Fruit fly (Drosophila melanogaster) whole organism, embryonic: ENCODE results near the gene CG15337.

Experiments used
- ATbp ChIP-seq: fragments of 200-800 bp; sonication (Bioruptor generic); optimal IDR thresholded peaks from 2 replicates; lab custom pipeline; 2017; ENCODE audit warnings: missing biosample characterization, mild to moderate bottlenecking, missing genetic modification characterization, missing genetic modification reagents
- Atf6 ChIP-seq: fragments of 200-800 bp; sonication (Bioruptor generic); IDR thresholded peaks from 2 replicates; pipeline ENCODE4 v1.3.6; 2022; ENCODE audit warnings: missing biosample characterization, missing genetic modification characterization
- Blimp-1 ChIP-seq: fragments of 200-800 bp; sonication (Bioruptor generic); optimal IDR thresholded peaks from 3 replicates; lab custom pipeline; 2018; ENCODE audit warnings: missing biosample characterization, missing genetic modification characterization, mild to moderate bottlenecking, moderate library complexity, missing genetic modification reagents
- CG1024 ChIP-seq: fragments of 200-800 bp; sonication (Bioruptor generic); IDR thresholded peaks from 2 replicates; pipeline ENCODE4 v1.3.6; 2022; ENCODE audit warnings: missing biosample characterization, missing genetic modification characterization
- CG10267 ChIP-seq: fragments of 200-800 bp; sonication (Bioruptor generic); optimal IDR thresholded peaks from 2 replicates; lab custom pipeline; 2018; ENCODE audit warnings: missing biosample characterization, mild to moderate bottlenecking, missing genetic modification characterization, moderate library complexity
- CG11398 ChIP-seq: fragments of 200-800 bp; sonication (Bioruptor generic); optimal IDR thresholded peaks from 2 replicates; lab custom pipeline; 2016; ENCODE audit warnings: missing biosample characterization, missing genetic modification characterization
- CG11695 ChIP-seq: fragments of 200-800 bp; sonication (Bioruptor generic); IDR thresholded peaks from 3 replicates; pipeline ENCODE4 v1.3.6; 2022; ENCODE audit warnings: missing biosample characterization, missing genetic modification characterization
- CG12071 ChIP-seq: fragments of 200-800 bp; sonication (Bioruptor generic); optimal IDR thresholded peaks from 3 replicates; lab custom pipeline; 2018; ENCODE audit warnings: missing biosample characterization, mild to moderate bottlenecking, missing genetic modification characterization
- CG12299 ChIP-seq: fragments of 200-800 bp; sonication (Bioruptor generic); optimal IDR thresholded peaks from 2 replicates; lab custom pipeline; 2018; ENCODE audit warnings: missing biosample characterization, mild to moderate bottlenecking, missing genetic modification characterization
- CG12659 ChIP-seq: fragments of 200-800 bp; sonication (Bioruptor generic); optimal IDR thresholded peaks from 3 replicates; lab custom pipeline; 2017; ENCODE audit warnings: mild to moderate bottlenecking, missing biosample characterization, missing genetic modification reagents, missing genetic modification characterization
- CG13424 ChIP-seq: fragments of 200-800 bp; sonication (Bioruptor generic); optimal IDR thresholded peaks from 2 replicates; lab custom pipeline; 2019; ENCODE audit warnings: missing biosample characterization, mild to moderate bottlenecking, missing genetic modification characterization, moderate library complexity
- CG15514 ChIP-seq: fragments of 200-800 bp; sonication (Bioruptor generic); optimal IDR thresholded peaks from 3 replicates; lab custom pipeline; 2017; ENCODE audit warnings: missing biosample characterization, missing genetic modification characterization, mild to moderate bottlenecking, moderate library complexity, missing genetic modification reagents
- CG2712 ChIP-seq: fragments of 200-800 bp; optimal IDR thresholded peaks from 3 replicates; lab custom pipeline; 2019; ENCODE audit warnings: missing biosample characterization, mild to moderate bottlenecking, missing genetic modification characterization, moderate library complexity
- CG4424 ChIP-seq: fragments of 200-800 bp; sonication (Bioruptor generic); optimal IDR thresholded peaks from 3 replicates; lab custom pipeline; 2016; ENCODE audit warnings: missing biosample characterization, missing genetic modification characterization
- CG4707 ChIP-seq: fragments of 200-800 bp; sonication (Bioruptor generic); optimal IDR thresholded peaks from 2 replicates; lab custom pipeline; 2018; ENCODE audit warnings: missing biosample characterization, mild to moderate bottlenecking, missing genetic modification characterization, moderate library complexity
- CG7556 ChIP-seq: fragments of 200-800 bp; sonication (Bioruptor generic); optimal IDR thresholded peaks from 2 replicates; lab custom pipeline; 2017; ENCODE audit warnings: missing biosample characterization, mild to moderate bottlenecking, missing genetic modification characterization
- CG7839 ChIP-seq: fragments of 200-800 bp; sonication (Bioruptor generic); optimal IDR thresholded peaks from 3 replicates; lab custom pipeline; 2018; ENCODE audit warnings: missing biosample characterization, mild to moderate bottlenecking, missing genetic modification characterization, moderate library complexity
- CG8388 ChIP-seq: fragments of 200-800 bp; sonication (Bioruptor generic); optimal IDR thresholded peaks from 2 replicates; lab custom pipeline; 2019; ENCODE audit warnings: missing biosample characterization, mild to moderate bottlenecking, missing genetic modification characterization, moderate library complexity
- CG8924 ChIP-seq: fragments of 200-800 bp; optimal IDR thresholded peaks from 3 replicates; lab custom pipeline; 2019; ENCODE audit warnings: missing biosample characterization, mild to moderate bottlenecking, missing genetic modification characterization, moderate library complexity
- CG9817 ChIP-seq: fragments of 200-800 bp; sonication (Bioruptor generic); optimal IDR thresholded peaks from 2 replicates; lab custom pipeline; 2018; ENCODE audit warnings: missing biosample characterization, mild to moderate bottlenecking, missing genetic modification characterization, moderate library complexity
- E2f1 ChIP-seq: fragments of 200-800 bp; sonication (Bioruptor generic); IDR thresholded peaks from 2 replicates; pipeline ENCODE4 v1.3.6; 2022; ENCODE audit warnings: missing biosample characterization, missing genetic modification characterization
- Hmr ChIP-seq: fragments of 200-800 bp; sonication (Bioruptor generic); optimal IDR thresholded peaks from 3 replicates; lab custom pipeline; 2017; ENCODE audit warnings: mild to moderate bottlenecking, missing biosample characterization, missing genetic modification reagents, missing genetic modification characterization
- Hr3 ChIP-seq: fragments of 200-800 bp; sonication (Bioruptor generic); optimal IDR thresholded peaks from 3 replicates; lab custom pipeline; 2016; ENCODE audit warnings: missing biosample characterization, missing genetic modification characterization
- Ptx1 ChIP-seq: fragments of 200-800 bp; sonication (Bioruptor generic); IDR thresholded peaks from 2 replicates; pipeline ENCODE4 v1.3.6; 2022; ENCODE audit warnings: missing biosample characterization, missing genetic modification characterization
- Sox102F ChIP-seq: fragments of 200-800 bp; sonication (Bioruptor generic); optimal IDR thresholded peaks from 2 replicates; lab custom pipeline; 2018; ENCODE audit warnings: missing biosample characterization, mild to moderate bottlenecking, missing genetic modification characterization, moderate library complexity
- ac ChIP-seq: fragments of 200-800 bp; sonication (Bioruptor generic); optimal IDR thresholded peaks from 3 replicates; lab custom pipeline; 2017; ENCODE audit warnings: missing biosample characterization, mild to moderate bottlenecking, missing genetic modification characterization
- bsh ChIP-seq, 2 experiments: fragments of 200-800 bp; sonication (Bioruptor generic); optimal IDR thresholded peaks; 2 replicates each; lab custom pipeline; 2017 to 2018; ENCODE audit warnings: mild to moderate bottlenecking in 2 of 2, missing biosample characterization in 2 of 2, missing genetic modification characterization in 2 of 2, moderate library complexity in 1 of 2
- cad ChIP-seq: fragments of >200 bp; optimal IDR thresholded peaks from 2 replicates; lab custom pipeline; 2017; ENCODE audit warnings: missing biosample characterization, missing genetic modification characterization
- dmrt99B ChIP-seq: fragments of 200-800 bp; sonication (Bioruptor generic); optimal IDR thresholded peaks from 2 replicates; lab custom pipeline; 2018; ENCODE audit warnings: missing biosample characterization, mild to moderate bottlenecking, missing genetic modification characterization, moderate library complexity
- ftz-f1 ChIP-seq: fragments of 200-800 bp; sonication (Bioruptor generic); optimal IDR thresholded peaks from 2 replicates; lab custom pipeline; 2016; ENCODE audit warnings: missing biosample characterization, missing genetic modification characterization
- grau ChIP-seq: fragments of 200-800 bp; optimal IDR thresholded peaks from 3 replicates; lab custom pipeline; 2019; ENCODE audit warnings: missing biosample characterization, mild to moderate bottlenecking, missing genetic modification characterization, moderate library complexity
- kay ChIP-seq: fragments of 200-800 bp; sonication (Bioruptor generic); optimal IDR thresholded peaks from 2 replicates; lab custom pipeline; 2016; ENCODE audit warnings: missing biosample characterization, missing genetic modification characterization
- lab ChIP-seq: fragments of 200-800 bp; sonication (Bioruptor generic); optimal IDR thresholded peaks from 3 replicates; lab custom pipeline; 2017; ENCODE audit warnings: missing biosample characterization, missing genetic modification characterization, mild to moderate bottlenecking, moderate library complexity, missing genetic modification reagents
- mirr ChIP-seq: fragments of 200-800 bp; sonication (Bioruptor generic); optimal IDR thresholded peaks from 3 replicates; lab custom pipeline; 2018; ENCODE audit warnings: missing biosample characterization, mild to moderate bottlenecking, missing genetic modification characterization
- nmo ChIP-seq: fragments of 200-800 bp; sonication (Bioruptor generic); optimal IDR thresholded peaks from 2 replicates; lab custom pipeline; 2018; ENCODE audit warnings: missing biosample characterization, mild to moderate bottlenecking, missing genetic modification characterization, moderate library complexity
- onecut ChIP-seq: fragments of 200-800 bp; sonication (Bioruptor generic); IDR thresholded peaks from 2 replicates; pipeline ENCODE4 v1.3.6; 2022; ENCODE audit warnings: missing biosample characterization, missing genetic modification characterization
- peb ChIP-seq: fragments of 200-800 bp; sonication (Bioruptor generic); IDR thresholded peaks from 2 replicates; pipeline ENCODE4 v1.3.6; 2022; ENCODE audit warnings: missing biosample characterization, missing genetic modification characterization
- prd ChIP-seq, 3 experiments: fragments of >200 bp in 2 of 3; fragments of 200-800 bp in 1 of 3; sonication (Bioruptor generic) in 1 of 3; optimal IDR thresholded peaks in 2 of 3; IDR thresholded peaks in 1 of 3; 2 replicates in 2 of 3; 3 replicates in 1 of 3; pipeline versions ENCODE4 v1.3.6 to Lab custom; 2017 to 2022; ENCODE audit warnings: missing biosample characterization in 1 of 3, missing genetic modification characterization in 1 of 3
- seq ChIP-seq: fragments of 200-800 bp; sonication (Bioruptor generic); IDR thresholded peaks from 2 replicates; pipeline ENCODE4 v1.3.6; 2022; ENCODE audit warnings: missing biosample characterization, missing genetic modification characterization
- sisA ChIP-seq: fragments of 200-800 bp; sonication (Bioruptor generic); IDR thresholded peaks from 2 replicates; pipeline ENCODE4 v1.3.6; 2022; ENCODE audit warnings: missing biosample characterization, missing genetic modification characterization
- sob ChIP-seq: fragments of 200-800 bp; sonication (Bioruptor generic); IDR thresholded peaks from 2 replicates; pipeline ENCODE4 v1.3.6; 2022; ENCODE audit warnings: missing biosample characterization, missing genetic modification characterization
- stc ChIP-seq: fragments of 200-800 bp; sonication (Bioruptor generic); IDR thresholded peaks from 2 replicates; pipeline ENCODE4 v1.3.6; 2022; ENCODE audit warnings: missing biosample characterization, missing genetic modification characterization
- tap ChIP-seq: fragments of 200-800 bp; optimal IDR thresholded peaks from 3 replicates; lab custom pipeline; 2019; ENCODE audit warnings: missing biosample characterization, mild to moderate bottlenecking, missing genetic modification characterization, moderate library complexity
- tio ChIP-seq: fragments of 200-800 bp; sonication (Bioruptor generic); optimal IDR thresholded peaks from 2 replicates; lab custom pipeline; 2017; ENCODE audit warnings: missing biosample characterization, missing genetic modification characterization, inconsistent platforms
- wor ChIP-seq: fragments of 200-800 bp; sonication (Bioruptor generic); IDR thresholded peaks from 2 replicates; pipeline ENCODE4 v1.3.6; 2022; ENCODE audit warnings: missing biosample characterization, missing genetic modification characterization

CG15337 gene

DNA sequence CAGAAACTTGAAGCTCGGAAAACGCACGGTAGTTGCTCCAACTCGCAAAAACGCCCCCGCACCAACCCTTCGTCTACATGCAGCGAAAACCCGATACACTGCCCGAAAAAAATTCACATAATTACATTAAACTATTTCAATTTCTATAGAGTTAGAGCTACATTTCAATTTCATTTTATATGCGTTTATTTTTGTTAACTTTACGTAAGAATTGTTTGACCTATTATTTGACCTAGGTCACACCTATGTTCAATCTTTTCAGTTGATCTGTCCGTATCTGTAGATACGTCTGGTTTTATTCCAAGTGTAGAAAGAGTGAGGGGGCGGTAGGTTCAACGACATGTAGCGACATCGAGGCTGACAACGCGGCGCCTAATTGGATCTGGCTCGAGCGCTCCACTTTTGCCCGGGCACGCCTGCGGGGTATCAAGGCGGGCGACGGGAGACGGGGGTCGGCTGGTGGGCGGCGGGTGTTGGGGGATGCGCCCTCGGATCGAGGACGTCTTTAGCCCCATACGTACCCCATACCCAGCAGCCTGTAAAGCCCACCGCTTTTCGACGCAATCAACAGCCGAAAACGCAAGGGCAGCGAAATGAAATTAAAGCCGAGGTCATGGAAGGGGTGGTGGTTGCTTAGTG lies 43.0 kb downstream of the CG15337 start (continued):
- peak; percentile 65 for TF ChIP-seq CG11695 (GFP tag; lab: Robert Waterston, UW)
- TF ChIP-seq peb (GFP tag; lab: Robert Waterston, UW) = no peak
- TF ChIP-seq sob (GFP tag; lab: Robert Waterston, UW) = 0 out of 2 replicates have a peak, but pooled peaks have one; percentile 18
- TF ChIP-seq Hmr (GFP tag; lab: Kevin White, UChicago) = peak; percentile 34
- peak; percentile 4 for TF ChIP-seq CG9817 (tag; lab: Kevin White, UChicago)
- TF ChIP-seq, all 482 proteins: peak for 90

DNA sequence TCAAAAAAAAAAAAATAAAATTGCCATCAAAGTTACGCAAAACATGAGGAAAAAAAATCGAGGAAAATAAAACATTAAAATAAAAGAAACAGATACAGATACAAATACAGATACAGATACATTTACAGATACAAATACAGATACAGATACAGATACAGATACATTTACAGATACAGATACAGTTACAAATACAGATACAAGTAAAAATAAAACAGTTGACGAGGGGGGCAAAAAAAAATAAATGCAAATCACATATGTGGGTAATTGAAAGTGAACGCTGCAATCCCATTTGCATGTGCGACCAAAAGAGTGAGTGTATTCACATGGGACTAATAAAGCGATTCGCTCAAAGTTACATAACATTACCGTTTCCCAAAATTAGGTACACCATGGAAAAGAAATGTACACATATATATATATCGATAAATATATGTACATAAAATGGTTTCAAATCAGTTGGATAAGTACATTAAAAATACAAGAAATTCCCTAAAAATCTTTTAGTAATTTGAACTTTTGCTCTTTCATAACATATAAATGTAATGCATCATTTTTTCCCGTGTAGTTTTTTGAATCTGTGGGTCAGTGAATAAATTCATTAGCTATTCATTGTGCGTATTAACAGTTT lies 45.9 kb downstream of the CG15337 start:
- TF ChIP-seq tap (tag; lab: Kevin White, UChicago) (peak; percentile 30), lab (GFP tag; lab: Kevin White, UChicago) (peak; percentile 32), ftz-f1 (GFP tag; lab: Kevin White, UChicago) (no peak), CG10267 (tag; lab: Kevin White, UChicago) (peak; percentile 4), nmo (peak; percentile 43), CG7839 (tag; lab: Kevin White, UChicago) (peak; percentile 68), bsh (GFP tag; optimal IDR thresholded peaks at IDR 0.05; lab: Kevin White, UChicago) (peak in 1 of 2 experiments; percentile 46), CG7556 (GFP tag; lab: Kevin White, UChicago) (peak; percentile 32), sisA (GFP tag; lab: Robert Waterston, UW) (peak; percentile 33; the same call in 1 of the 2 replicates), CG11398 (GFP tag; lab: Kevin White, UChicago) (no peak), CG8924 (tag; lab: Kevin White, UChicago) (peak; percentile 29), wor (GFP tag; lab: Robert Waterston, UW) (peak; percentile 40; the same call in 1 of the 2 replicates), CG12299 (tag; lab: Kevin White, UChicago) (no peak), E2f1 (GFP tag; lab: Robert Waterston, UW) (peak; percentile 43; the same call in 1 of the 2 replicates), CG4707 (GFP tag; lab: Kevin White, UChicago) (peak; percentile 1), prd (optimal IDR thresholded peaks at IDR 0.05; lab: Kevin White, UChicago) (no peak), prd (GFP tag; IDR thresholded peaks at IDR 0.05; lab: Robert Waterston, UW) (0 out of 3 replicates have a peak, but pooled peaks have one; percentile 21), Atf6 (GFP tag; lab: Robert Waterston, UW) (peak; percentile 37; the same call in 1 of the 2 replicates), cad (GFP tag; lab: Kevin White, UChicago) (no peak), ATbp (GFP tag; lab: Kevin White, UChicago) (peak; percentile 6), kay (GFP tag; lab: Kevin White, UChicago) (peak; percentile 14), dmrt99B (tag; lab: Kevin White, UChicago) (peak; percentile 85), onecut (GFP tag; lab: Robert Waterston, UW) (peak; percentile 25; the same call in 1 of the 2 replicates), CG13424 (tag; lab: Kevin White, UChicago) (peak; percentile 45), grau (tag; lab: Kevin White, UChicago) (peak; percentile 42), CG1024 (GFP tag; lab: Robert Waterston, UW) (no peak), CG8388 (peak; percentile 40), tio (GFP tag; lab: Kevin White, UChicago) (peak; percentile 13), CG12659 (peak; percentile 26), seq (0 out of 2 replicates have a peak, but pooled peaks have one; percentile 22), mirr (GFP tag; lab: Kevin White, UChicago) (no peak), Hr3 (GFP tag; lab: Kevin White, UChicago) (peak; percentile 31), Blimp-1 (GFP tag; lab: Kevin White, UChicago) (peak; percentile 59), ac (GFP tag; lab: Kevin White, UChicago) (no peak), CG4424 (GFP tag; lab: Kevin White, UChicago) (peak; percentile 21), Ptx1 (GFP tag; lab: Robert Waterston, UW) (peak; percentile 59), CG15514 (GFP tag; lab: Kevin White, UChicago) (no peak), Sox102F (GFP tag; lab: Kevin White, UChicago) (peak; percentile 79), CG12071 (GFP tag; lab: Kevin White, UChicago) (no peak), CG2712 (tag; lab: Kevin White, UChicago) (peak; percentile 48), stc (GFP tag; lab: Robert Waterston, UW) (peak; percentile 70)
